Worm (Caenorhabditis elegans) whole organism, early embryonic: ENCODE data around the gene nhr-273.

Experiments used
- B0310.2 ChIP-seq: sonication (generic microtip); optimal IDR thresholded peaks from 2 replicates; lab custom pipeline; 2016; ENCODE audit warnings: mild to moderate bottlenecking, missing genetic modification characterization, missing compliant biosample characterization
- F13C5.2 ChIP-seq: sonication (generic microtip); optimal IDR thresholded peaks from 2 replicates; lab custom pipeline; 2017; ENCODE audit warnings: mild to moderate bottlenecking, missing genetic modification characterization, inconsistent platforms, missing compliant biosample characterization
- aly-1 ChIP-seq: sonication (generic microtip); optimal IDR thresholded peaks from 2 replicates; lab custom pipeline; 2016; ENCODE audit warnings: missing genetic modification characterization, missing compliant biosample characterization
- ama-1 ChIP-seq: fragments of 150-350 bp; optimal IDR thresholded peaks from 2 replicates; lab custom pipeline; 2014
- ceh-13 ChIP-seq: fragments of 200-800 bp; sonication (Bioruptor generic); optimal IDR thresholded peaks from 2 replicates; lab custom pipeline; 2018; ENCODE audit warnings: mild to moderate bottlenecking, missing genetic modification characterization, missing compliant biosample characterization
- ceh-36 ChIP-seq: sonication (generic microtip); optimal IDR thresholded peaks from 2 replicates; lab custom pipeline; 2016; ENCODE audit warnings: missing genetic modification characterization, inconsistent platforms, missing compliant biosample characterization
- ets-7 ChIP-seq: sonication (generic microtip); optimal IDR thresholded peaks from 2 replicates; lab custom pipeline; 2016; ENCODE audit warnings: missing genotype, missing genetic modification characterization, missing compliant biosample characterization
- flt-1 ChIP-seq: fragments of 200-800 bp; sonication (Bioruptor generic); IDR thresholded peaks from 2 replicates; pipeline ENCODE4 v1.3.6; 2022; ENCODE audit warnings: missing genetic modification characterization, missing compliant biosample characterization
- hmg-4 ChIP-seq: fragments of 200-800 bp; sonication (Bioruptor generic); optimal IDR thresholded peaks from 2 replicates; lab custom pipeline; 2018; ENCODE audit warnings: mild to moderate bottlenecking, missing genetic modification characterization, missing compliant biosample characterization
- hnd-1 ChIP-seq: sonication (generic microtip); optimal IDR thresholded peaks from 2 replicates; lab custom pipeline; 2016; ENCODE audit warnings: missing genetic modification characterization, missing compliant biosample characterization
- pes-1 ChIP-seq: fragments of 200-800 bp; sonication (Bioruptor generic); IDR thresholded peaks from 2 replicates; pipeline ENCODE4 v1.3.6; 2022; ENCODE audit warnings: missing genetic modification reagents, missing genetic modification characterization, missing compliant biosample characterization
- tbx-11 ChIP-seq: fragments of 200-800 bp; sonication (Bioruptor generic); IDR thresholded peaks from 2 replicates; pipeline ENCODE4 v1.3.6; 2022; ENCODE audit warnings: missing genetic modification characterization, missing compliant biosample characterization
- tbx-37 ChIP-seq: fragments of 200-800 bp; sonication (Bioruptor generic); conservative IDR thresholded peaks from 2 replicates; pipeline ENCODE4 v1.3.6; 2022; ENCODE audit warnings: missing genetic modification reagents, missing genetic modification characterization, missing compliant biosample characterization

ce11 chrII:4424807-4425206 is 10.3 kb upstream of the nhr-273 start, which contains the start of the genes dcaf-13 and toe-1:
- TF ChIP-seq flt-1 (GFP tag; lab: Robert Waterston, UW) (no peak), ama-1 (lab: Kevin White, UChicago) (no peak), pes-1 (no peak), ets-7 (tag; lab: Kevin White, UChicago) (no peak), hmg-4 (GFP tag; lab: Kevin White, UChicago) (no peak), ceh-36 (tag; lab: Kevin White, UChicago) (no peak), tbx-11 (GFP tag; lab: Robert Waterston, UW) (no peak), ceh-13 (GFP tag; lab: Kevin White, UChicago) (no peak), tbx-37 (GFP tag; lab: Robert Waterston, UW) (no peak), hnd-1 (tag; lab: Kevin White, UChicago) (no peak), F13C5.2 (tag; lab: Kevin White, UChicago) (no peak), aly-1 (tag; lab: Kevin White, UChicago) (no peak), B0310.2 (tag; lab: Kevin White, UChicago) (no peak)
